Fruit fly (Drosophila melanogaster) whole organism, embryonic: ENCODE data around the gene dlp.

Source experiments
- Bgb ChIP-seq: fragments of 200-800 bp; sonication (Bioruptor generic); IDR thresholded peaks from 2 replicates; pipeline ENCODE4 v1.3.6; 2022; ENCODE audit warnings: missing biosample characterization, missing genetic modification characterization; ENCODE audit not compliant: partially characterized antibody
- Blimp-1 ChIP-seq: fragments of 200-800 bp; sonication (Bioruptor generic); optimal IDR thresholded peaks from 3 replicates; lab custom pipeline; 2018; ENCODE audit warnings: missing biosample characterization, missing genetic modification characterization, mild to moderate bottlenecking, moderate library complexity, missing genetic modification reagents
- CG10366 ChIP-seq: fragments of 200-800 bp; sonication (Bioruptor generic); IDR thresholded peaks from 2 replicates; pipeline ENCODE4 v1.3.6; 2022; ENCODE audit warnings: missing biosample characterization, missing genetic modification characterization
- CG11085 ChIP-seq: fragments of 200-800 bp; sonication (Bioruptor generic); IDR thresholded peaks from 2 replicates; pipeline ENCODE4 v1.3.6; 2022; ENCODE audit warnings: missing biosample characterization, missing genetic modification characterization
- CG11456 ChIP-seq: fragments of 200-800 bp; sonication (Bioruptor generic); IDR thresholded peaks from 3 replicates; pipeline ENCODE4 v1.3.6; 2022; ENCODE audit warnings: missing biosample characterization, missing genetic modification characterization
- CG12104 ChIP-seq: fragments of 200-800 bp; sonication (Bioruptor generic); optimal IDR thresholded peaks from 3 replicates; lab custom pipeline; 2016; ENCODE audit warnings: missing biosample characterization, missing genetic modification characterization
- CG14050 ChIP-seq: fragments of 200-800 bp; sonication (Bioruptor generic); IDR thresholded peaks from 3 replicates; pipeline ENCODE4 v1.3.6; 2022; ENCODE audit warnings: missing biosample characterization, missing genetic modification characterization
- CG14710 ChIP-seq: fragments of 200-800 bp; sonication (Bioruptor generic); optimal IDR thresholded peaks from 3 replicates; lab custom pipeline; 2019; ENCODE audit warnings: missing biosample characterization, mild to moderate bottlenecking, missing genetic modification characterization, moderate library complexity
- CG15011 ChIP-seq: fragments of 200-800 bp; sonication (Bioruptor generic); optimal IDR thresholded peaks from 3 replicates; lab custom pipeline; 2018; ENCODE audit warnings: missing biosample characterization, mild to moderate bottlenecking, missing genetic modification characterization
- CG15696 ChIP-seq: fragments of 200-800 bp; sonication (Bioruptor generic); optimal IDR thresholded peaks from 2 replicates; lab custom pipeline; 2019; ENCODE audit warnings: missing biosample characterization, mild to moderate bottlenecking, missing genetic modification characterization, moderate library complexity
- CG16813 ChIP-seq: fragments of 200-800 bp; sonication (Bioruptor generic); IDR thresholded peaks from 3 replicates; pipeline ENCODE4 v1.3.6; 2022; ENCODE audit warnings: missing biosample characterization, missing genetic modification characterization; ENCODE audit not compliant: partially characterized antibody
- CG17359 ChIP-seq: fragments of 200-800 bp; sonication (Bioruptor generic); optimal IDR thresholded peaks from 3 replicates; lab custom pipeline; 2018; ENCODE audit warnings: missing biosample characterization, mild to moderate bottlenecking, missing genetic modification characterization, moderate library complexity
- CG17361 ChIP-seq: fragments of 200-800 bp; sonication (Bioruptor generic); IDR thresholded peaks from 3 replicates; pipeline ENCODE4 v1.3.6; 2022; ENCODE audit warnings: missing biosample characterization, missing genetic modification characterization
- CG2116 ChIP-seq: fragments of 200-800 bp; sonication (Bioruptor generic); optimal IDR thresholded peaks from 3 replicates; lab custom pipeline; 2018; ENCODE audit warnings: missing biosample characterization, mild to moderate bottlenecking, missing genetic modification characterization
- CG2199 ChIP-seq: fragments of 200-800 bp; sonication (Bioruptor generic); IDR thresholded peaks from 3 replicates; pipeline ENCODE4 v1.3.6; 2022; ENCODE audit warnings: missing biosample characterization, missing genetic modification characterization
- CG2678 ChIP-seq: fragments of 200-800 bp; sonication (Bioruptor generic); optimal IDR thresholded peaks from 3 replicates; lab custom pipeline; 2019; ENCODE audit warnings: missing biosample characterization, mild to moderate bottlenecking, missing genetic modification characterization, moderate library complexity
- CG32767 ChIP-seq: fragments of 200-800 bp; sonication (Bioruptor generic); IDR thresholded peaks from 2 replicates; pipeline ENCODE4 v1.3.6; 2022; ENCODE audit warnings: missing biosample characterization, missing genetic modification characterization
- CG3407 ChIP-seq: fragments of 200-800 bp; sonication (Bioruptor generic); optimal IDR thresholded peaks from 2 replicates; lab custom pipeline; 2018; ENCODE audit warnings: missing biosample characterization, mild to moderate bottlenecking, missing genetic modification characterization
- CG34376 ChIP-seq: fragments of 200-800 bp; sonication (Bioruptor generic); optimal IDR thresholded peaks from 2 replicates; lab custom pipeline; 2018; ENCODE audit warnings: missing biosample characterization, mild to moderate bottlenecking, missing genetic modification characterization
- CG5245 ChIP-seq: fragments of 200-800 bp; sonication (Bioruptor generic); optimal IDR thresholded peaks from 3 replicates; lab custom pipeline; 2016; ENCODE audit warnings: missing biosample characterization, missing genetic modification characterization
- CG6175 ChIP-seq: fragments of 200-800 bp; sonication (Bioruptor generic); IDR thresholded peaks from 3 replicates; pipeline ENCODE4 v1.3.6; 2022; ENCODE audit warnings: missing biosample characterization, missing genetic modification characterization
- CG6272 ChIP-seq: fragments of 200-800 bp; sonication (Bioruptor generic); IDR thresholded peaks from 2 replicates; pipeline ENCODE4 v1.3.6; 2022; ENCODE audit warnings: missing biosample characterization, missing genetic modification characterization
- CG8359 ChIP-seq: fragments of 200-800 bp; sonication (Bioruptor generic); optimal IDR thresholded peaks from 2 replicates; lab custom pipeline; 2017; ENCODE audit warnings: missing biosample characterization, mild to moderate bottlenecking, missing genetic modification characterization, borderline replicate concordance
- CG8924 ChIP-seq: fragments of 200-800 bp; optimal IDR thresholded peaks from 3 replicates; lab custom pipeline; 2019; ENCODE audit warnings: missing biosample characterization, mild to moderate bottlenecking, missing genetic modification characterization, moderate library complexity
- CTCF ChIP-seq: fragments of 200-800 bp; sonication (Bioruptor generic); optimal IDR thresholded peaks from 2 replicates; lab custom pipeline; 2017; ENCODE audit warnings: missing biosample characterization, mild to moderate bottlenecking, missing genetic modification characterization, moderate library complexity
- Deaf1 ChIP-seq: fragments of 200-800 bp; optimal IDR thresholded peaks from 3 replicates; lab custom pipeline; 2019; ENCODE audit warnings: missing biosample characterization, mild to moderate bottlenecking, missing genetic modification characterization, moderate library complexity
- Dek ChIP-seq: fragments of 200-800 bp; sonication (Bioruptor generic); optimal IDR thresholded peaks from 3 replicates; lab custom pipeline; 2019; ENCODE audit warnings: missing biosample characterization, mild to moderate bottlenecking, missing genetic modification characterization, moderate library complexity
- HLH4C ChIP-seq: fragments of 200-800 bp; sonication (Bioruptor generic); IDR thresholded peaks from 3 replicates; pipeline ENCODE4 v1.3.6; 2022; ENCODE audit warnings: missing biosample characterization, missing genetic modification characterization; ENCODE audit not compliant: partially characterized antibody
- Lim3 ChIP-seq: fragments of 200-800 bp; sonication (Bioruptor generic); IDR thresholded peaks from 2 replicates; pipeline ENCODE4 v1.3.6; 2022; ENCODE audit warnings: missing biosample characterization, missing genetic modification characterization
- Mrtf ChIP-seq: fragments of 200-800 bp; sonication (Bioruptor generic); IDR thresholded peaks from 3 replicates; pipeline ENCODE4 v1.3.6; 2022; ENCODE audit warnings: missing biosample characterization, missing genetic modification characterization
- Opbp ChIP-seq: fragments of 200-800 bp; sonication (Bioruptor generic); IDR thresholded peaks from 3 replicates; pipeline ENCODE4 v1.3.6; 2022; ENCODE audit warnings: missing biosample characterization, missing genetic modification characterization; ENCODE audit not compliant: partially characterized antibody
- Ssrp ChIP-seq: fragments of 200-800 bp; sonication (Bioruptor generic); optimal IDR thresholded peaks from 2 replicates; lab custom pipeline; 2018; ENCODE audit warnings: missing biosample characterization, mild to moderate bottlenecking, missing genetic modification characterization, moderate library complexity
- cg ChIP-seq: fragments of 200-800 bp; sonication (Bioruptor generic); optimal IDR thresholded peaks from 3 replicates; lab custom pipeline; 2019; ENCODE audit warnings: missing biosample characterization, mild to moderate bottlenecking, missing genetic modification characterization, moderate library complexity
- disco-r ChIP-seq: fragments of 200-800 bp; sonication (Bioruptor generic); optimal IDR thresholded peaks from 2 replicates; lab custom pipeline; 2016; ENCODE audit warnings: missing biosample characterization, missing genetic modification characterization
- ftz-f1 ChIP-seq: fragments of 200-800 bp; sonication (Bioruptor generic); optimal IDR thresholded peaks from 2 replicates; lab custom pipeline; 2016; ENCODE audit warnings: missing biosample characterization, missing genetic modification characterization
- gcm2 ChIP-seq: fragments of 200-800 bp; sonication (Bioruptor generic); optimal IDR thresholded peaks from 2 replicates; lab custom pipeline; 2016; ENCODE audit warnings: missing biosample characterization, missing genetic modification characterization
- gsb ChIP-seq: fragments of 200-800 bp; sonication (Bioruptor generic); IDR thresholded peaks from 2 replicates; pipeline ENCODE4 v1.3.6; 2022; ENCODE audit warnings: missing biosample characterization, missing genetic modification characterization
- hbn ChIP-seq: fragments of 200-800 bp; sonication (Bioruptor generic); IDR thresholded peaks from 2 replicates; pipeline ENCODE4 v1.3.6; 2022; ENCODE audit warnings: missing biosample characterization, missing genetic modification characterization; ENCODE audit not compliant: partially characterized antibody
- kni ChIP-seq: fragments of 200-800 bp; sonication (Bioruptor generic); optimal IDR thresholded peaks from 3 replicates; lab custom pipeline; 2017; ENCODE audit warnings: mild to moderate bottlenecking, missing biosample characterization, missing genetic modification reagents, missing genetic modification characterization
- lilli ChIP-seq: fragments of 200-800 bp; sonication (Bioruptor generic); optimal IDR thresholded peaks from 3 replicates; lab custom pipeline; 2016; ENCODE audit warnings: missing biosample characterization, missing genetic modification characterization
- mam ChIP-seq: fragments of 200-800 bp; sonication (Bioruptor generic); optimal IDR thresholded peaks from 3 replicates; lab custom pipeline; 2016; ENCODE audit warnings: missing biosample characterization, missing genetic modification characterization
- pnt ChIP-seq: fragments of 200-800 bp; sonication (Bioruptor generic); optimal IDR thresholded peaks from 3 replicates; lab custom pipeline; 2016; ENCODE audit warnings: missing biosample characterization, missing genetic modification characterization
- schlank ChIP-seq: fragments of 200-800 bp; sonication (Bioruptor generic); optimal IDR thresholded peaks from 2 replicates; lab custom pipeline; 2018; ENCODE audit warnings: missing biosample characterization, mild to moderate bottlenecking, missing genetic modification characterization
- slbo ChIP-seq: fragments of 200-800 bp; sonication (Bioruptor generic); IDR thresholded peaks from 2 replicates; pipeline ENCODE4 v1.3.6; 2022; ENCODE audit warnings: missing biosample characterization, missing genetic modification characterization
- slp2 ChIP-seq: fragments of 200-800 bp; sonication (Bioruptor generic); optimal IDR thresholded peaks from 2 replicates; lab custom pipeline; 2016; ENCODE audit warnings: missing biosample characterization, missing genetic modification characterization
- sug ChIP-seq: fragments of 200-800 bp; optimal IDR thresholded peaks from 2 replicates; lab custom pipeline; 2019; ENCODE audit warnings: missing biosample characterization, mild to moderate bottlenecking, missing genetic modification characterization, moderate library complexity
- usp ChIP-seq: fragments of >200 bp; optimal IDR thresholded peaks from 2 replicates; lab custom pipeline; 2017; ENCODE audit warnings: missing biosample characterization, missing genetic modification characterization
- vvl ChIP-seq: fragments of 200-800 bp; sonication (Bioruptor generic); IDR thresholded peaks from 2 replicates; pipeline ENCODE4 v1.3.6; 2022; ENCODE audit warnings: missing biosample characterization, missing genetic modification characterization

dlp gene

DNA sequence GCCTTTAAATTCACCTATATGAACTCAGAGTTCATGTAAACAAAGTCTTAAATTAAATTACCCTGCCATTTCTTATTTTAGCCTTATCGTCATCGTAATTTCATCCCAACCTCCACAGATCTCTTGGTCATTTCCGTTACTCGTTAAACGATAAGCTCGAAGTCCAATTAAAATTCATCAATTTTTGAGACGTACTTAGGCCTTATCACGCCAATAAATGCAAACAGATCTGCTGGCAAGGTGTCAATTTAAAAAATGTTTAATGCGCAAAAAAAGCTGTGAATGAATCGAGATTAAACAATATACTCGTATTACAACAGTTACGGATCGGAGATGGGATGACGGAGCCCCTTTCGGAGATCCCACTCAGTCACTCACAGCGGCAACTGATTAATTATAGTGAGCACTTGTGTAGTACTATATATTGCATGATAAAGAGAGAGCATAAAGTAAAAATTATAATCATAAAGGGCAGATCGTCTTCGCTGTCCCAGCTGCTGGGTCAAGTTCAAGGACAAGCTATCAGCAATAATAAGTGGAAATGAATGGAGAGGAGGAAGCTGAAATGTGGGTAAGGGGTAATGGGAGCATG is 23.2 kb upstream of the dlp start:
- TF ChIP-seq gcm2 (GFP tag; lab: Kevin White, UChicago) = no peak
- TF ChIP-seq CG3407 (GFP tag; lab: Kevin White, UChicago) = no peak
- no peak for TF ChIP-seq CG32767 (GFP tag; lab: Robert Waterston, UW)
- TF ChIP-seq sug (tag; lab: Kevin White, UChicago) = peak; percentile 61
- TF ChIP-seq CG12104 (GFP tag; lab: Kevin White, UChicago) = no peak
- TF ChIP-seq Blimp-1 (GFP tag; lab: Kevin White, UChicago) = no peak
- 0 out of 3 replicates have a peak, but pooled peaks have one; percentile 51 for TF ChIP-seq CG2199 (GFP tag; lab: Robert Waterston, UW)
- TF ChIP-seq CG14050 = no peak
- no peak for TF ChIP-seq Deaf1 (tag; lab: Kevin White, UChicago)
- no peak for TF ChIP-seq kni (GFP tag; lab: Kevin White, UChicago)
- TF ChIP-seq Lim3 = no peak
- no peak for TF ChIP-seq CG2678
- no peak for TF ChIP-seq CG14710 (tag; lab: Kevin White, UChicago)
- TF ChIP-seq slp2 (GFP tag; lab: Kevin White, UChicago) = no peak
- TF ChIP-seq CG5245 (GFP tag; lab: Kevin White, UChicago) = no peak
- TF ChIP-seq Ssrp (tag; lab: Kevin White, UChicago) = no peak
- TF ChIP-seq CG6272 = no peak
- TF ChIP-seq ftz-f1 (GFP tag; lab: Kevin White, UChicago) = peak; percentile 38
- no peak for TF ChIP-seq CG15696 (tag; lab: Kevin White, UChicago)
- TF ChIP-seq Bgb (GFP tag; lab: Robert Waterston, UW) = no peak
- TF ChIP-seq usp (GFP tag; lab: Kevin White, UChicago) = no peak
- peak; percentile 86 for TF ChIP-seq CG34376 (GFP tag; lab: Kevin White, UChicago)
- TF ChIP-seq CG8924 (tag; lab: Kevin White, UChicago) = no peak
- TF ChIP-seq CG11456 (GFP tag; lab: Robert Waterston, UW) = no peak

- TF ChIP-seq Mrtf (GFP tag; lab: Robert Waterston, UW) (no peak), gsb (no peak), disco-r (GFP tag; lab: Kevin White, UChicago) (no peak), CTCF (no peak), CG17359 (tag; lab: Kevin White, UChicago) (no peak), CG6175 (GFP tag; lab: Robert Waterston, UW) (no peak), CG11085 (no peak), schlank (no peak), CG2116 (GFP tag; lab: Kevin White, UChicago) (no peak), hbn (no peak), CG8359 (GFP tag; lab: Kevin White, UChicago) (no peak)
Observed at dm6 chr3L:14610458-14610857, 21.9 kb upstream of the dlp start.

DNA sequence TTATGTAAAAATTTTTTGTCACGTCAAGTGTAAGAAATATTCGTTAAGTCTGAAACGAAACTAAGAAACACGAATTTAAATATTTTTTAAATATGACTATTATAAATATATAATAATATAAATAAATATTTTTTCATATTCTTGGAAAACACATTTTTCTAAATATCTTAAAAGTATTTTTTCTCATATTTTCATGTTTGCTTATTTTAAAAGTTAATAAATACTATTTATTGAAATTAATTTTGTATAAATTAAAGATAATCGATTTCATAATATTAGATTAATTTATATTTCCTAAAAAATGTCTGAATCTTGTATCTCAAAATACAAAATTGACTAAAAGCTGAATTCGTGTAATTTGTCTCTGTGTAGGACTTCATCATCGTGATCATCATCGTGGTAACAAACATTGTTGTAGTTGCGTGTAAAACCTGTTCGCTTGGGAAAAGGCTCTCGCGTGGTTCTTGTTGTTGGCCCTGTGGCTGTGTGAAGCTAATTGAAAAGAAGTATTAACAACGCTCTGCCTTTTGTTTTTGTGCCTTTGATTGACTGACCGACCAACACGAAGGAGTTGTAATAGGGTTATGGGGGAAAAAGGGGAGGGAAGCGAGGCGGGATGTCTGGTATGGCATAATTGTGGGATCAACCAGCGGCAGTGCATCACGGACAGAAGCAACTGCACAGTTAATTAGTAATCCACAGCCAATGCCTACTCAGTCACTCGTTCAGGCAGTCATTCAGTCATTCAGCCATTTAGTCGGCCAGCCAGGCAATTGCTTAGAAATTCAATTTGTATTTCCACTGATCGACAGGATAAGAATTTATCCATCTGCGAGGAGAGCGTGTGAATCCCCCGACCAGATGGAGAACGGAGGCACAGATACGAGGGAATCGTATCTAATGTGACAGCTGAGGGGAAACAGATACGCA is 20.7 kb upstream of the dlp start:
- TF ChIP-seq mam (GFP tag; lab: Kevin White, UChicago) = no peak
- TF ChIP-seq CG10366 (GFP tag; lab: Robert Waterston, UW) = no peak
- no peak for TF ChIP-seq Opbp (GFP tag; lab: Robert Waterston, UW)
- no peak for TF ChIP-seq lilli (GFP tag; lab: Kevin White, UChicago)
- TF ChIP-seq HLH4C = no peak
- TF ChIP-seq Blimp-1 (GFP tag; lab: Kevin White, UChicago) = peak; percentile 33
- no peak for TF ChIP-seq cg (GFP tag; lab: Kevin White, UChicago)
- TF ChIP-seq slbo (GFP tag; lab: Robert Waterston, UW) = no peak
- TF ChIP-seq CG16813 (GFP tag; lab: Robert Waterston, UW) = no peak
- TF ChIP-seq CG17361 (GFP tag; lab: Robert Waterston, UW) = peak; percentile 84
- no peak for TF ChIP-seq pnt (GFP tag; lab: Kevin White, UChicago)
- TF ChIP-seq CG15011 (GFP tag; lab: Kevin White, UChicago) = no peak
- TF ChIP-seq Dek (tag; lab: Kevin White, UChicago) = no peak
- TF ChIP-seq vvl (GFP tag; lab: Robert Waterston, UW) = no peak
